Worm (Caenorhabditis elegans) whole organism, L4 larva: ENCODE results near the gene Y56A3A.30.

ENCODE experiments used
- D1046.2 ChIP-seq: fragments of 200-800 bp; sonication (Bioruptor generic); IDR thresholded peaks from 2 replicates; pipeline ENCODE4 v1.3.6; 2022; ENCODE audit warnings: missing genetic modification characterization, missing compliant biosample characterization
- F10B5.3 ChIP-seq: sonication (generic microtip); optimal IDR thresholded peaks from 2 replicates; lab custom pipeline; 2016; ENCODE audit warnings: mild to moderate bottlenecking, missing genetic modification characterization, missing compliant biosample characterization
- F26F4.8 ChIP-seq: fragments of 200-800 bp; sonication (Bioruptor generic); conservative IDR thresholded peaks from 2 replicates; pipeline ENCODE4 v1.3.6; 2022; ENCODE audit warnings: missing genetic modification characterization, missing compliant biosample characterization
- T20F7.1 ChIP-seq: fragments of 200-800 bp; sonication (Bioruptor generic); optimal IDR thresholded peaks from 2 replicates; lab custom pipeline; 2018; ENCODE audit warnings: mild to moderate bottlenecking, missing genetic modification characterization, missing compliant biosample characterization
- T26A8.4 ChIP-seq: fragments of 200-800 bp; sonication (Bioruptor generic); IDR thresholded peaks from 2 replicates; pipeline ENCODE4 v1.3.6; 2022; ENCODE audit warnings: missing genetic modification characterization, missing compliant biosample characterization
- ZK337.2 ChIP-seq: fragments of 200-800 bp; sonication (Bioruptor generic); IDR thresholded peaks from 2 replicates; pipeline ENCODE4 v1.3.6; 2022; ENCODE audit warnings: missing genetic modification reagents, missing genetic modification characterization, missing compliant biosample characterization
- ZK546.5 ChIP-seq, 2 experiments: sonication (generic microtip); optimal IDR thresholded peaks; 2 replicates each; lab custom pipeline; 2017; ENCODE audit warnings: missing biosample characterization in 2 of 2, missing genetic modification characterization in 2 of 2
- aly-2 ChIP-seq: sonication (generic microtip); optimal IDR thresholded peaks from 2 replicates; lab custom pipeline; 2018; ENCODE audit warnings: missing biosample characterization, missing genetic modification characterization
- ama-1 ChIP-seq: fragments of 150-350 bp; optimal IDR thresholded peaks from 2 replicates; lab custom pipeline; 2014; ENCODE audit warnings: inconsistent platforms, mixed read lengths
- arid-1 ChIP-seq: fragments of 200-800 bp; sonication (Bioruptor generic); conservative IDR thresholded peaks from 2 replicates; pipeline ENCODE4 v1.3.6; 2022; ENCODE audit warnings: missing genetic modification reagents, missing genetic modification characterization, missing compliant biosample characterization
- ceh-28 ChIP-seq: fragments of 150-350 bp; optimal IDR thresholded peaks from 2 replicates; lab custom pipeline; 2014; ENCODE audit warnings: missing biosample characterization, missing genetic modification reagents, missing genetic modification characterization
- ces-1 ChIP-seq: fragments of 150-350 bp; sonication (generic microtip); optimal IDR thresholded peaks from 4 replicates; lab custom pipeline; 2014; ENCODE audit warnings: missing biosample characterization, missing genetic modification reagents, missing genetic modification characterization
- daf-16 ChIP-seq, 3 experiments: sonication (generic microtip); optimal IDR thresholded peaks; 2 replicates each; lab custom pipeline; 2016 to 2017; ENCODE audit warnings: missing genetic modification characterization in 3 of 3, missing genetic modification reagents in 3 of 3, mild to moderate bottlenecking in 2 of 3, missing compliant biosample characterization in 2 of 3, missing biosample characterization in 1 of 3, moderate library complexity in 1 of 3
- daf-19 ChIP-seq: fragments of 200-800 bp; sonication (Bioruptor generic); conservative IDR thresholded peaks from 2 replicates; pipeline ENCODE4 v1.3.6; 2022; ENCODE audit warnings: missing genetic modification characterization, missing compliant biosample characterization
- duxl-1 ChIP-seq: sonication (generic microtip); optimal IDR thresholded peaks from 2 replicates; lab custom pipeline; 2016; ENCODE audit warnings: mild to moderate bottlenecking, missing genetic modification characterization, moderate library complexity, missing compliant biosample characterization; ENCODE audit not compliant: poor library complexity
- dve-1 ChIP-seq: sonication (generic microtip); optimal IDR thresholded peaks from 2 replicates; lab custom pipeline; 2017; ENCODE audit warnings: antibody characterized with exemption, mild to moderate bottlenecking, missing genetic modification characterization, missing compliant biosample characterization; ENCODE audit not compliant: insufficient read depth
- fos-1 ChIP-seq: fragments of 150-350 bp; optimal IDR thresholded peaks from 2 replicates; lab custom pipeline; 2014; ENCODE audit warnings: missing biosample characterization, missing genetic modification characterization
- hif-1 ChIP-seq, 2 experiments: sonication (generic microtip); optimal IDR thresholded peaks; 2 replicates each; lab custom pipeline; 2016 to 2017; ENCODE audit warnings: missing compliant biosample characterization in 2 of 2, missing genetic modification characterization in 2 of 2, missing genetic modification reagents in 2 of 2, missing genotype in 2 of 2, mild to moderate bottlenecking in 1 of 2
- hlh-30 ChIP-seq: sonication (generic microtip); optimal IDR thresholded peaks from 2 replicates; lab custom pipeline; 2017; ENCODE audit warnings: antibody characterized with exemption, mild to moderate bottlenecking, missing genetic modification characterization, missing compliant biosample characterization; ENCODE audit not compliant: insufficient read depth
- lim-7 ChIP-seq: fragments of 200-800 bp; sonication (Bioruptor generic); IDR thresholded peaks from 2 replicates; pipeline ENCODE4 v1.3.6; 2022; ENCODE audit warnings: missing genetic modification characterization, missing compliant biosample characterization
- lin-13 ChIP-seq: fragments of 150-350 bp; optimal IDR thresholded peaks from 2 replicates; lab custom pipeline; 2014; ENCODE audit warnings: missing biosample characterization, missing genetic modification reagents, missing genetic modification characterization
- lin-29 ChIP-seq: fragments of 200-800 bp; sonication (Bioruptor generic); IDR thresholded peaks from 2 replicates; pipeline ENCODE4 v1.3.6; 2022; ENCODE audit warnings: missing genetic modification reagents, missing genetic modification characterization, missing compliant biosample characterization
- lin-38 ChIP-seq: fragments of 200-800 bp; sonication (Bioruptor generic); IDR thresholded peaks from 2 replicates; pipeline ENCODE4 v1.3.6; 2022; ENCODE audit warnings: missing genetic modification reagents, missing genetic modification characterization, missing compliant biosample characterization
- lsy-2 ChIP-seq, 2 experiments: fragments of 150-350 bp in 1 of 2; sonication (generic microtip) in 1 of 2; optimal IDR thresholded peaks; 2 replicates each; lab custom pipeline; 2014 to 2017; ENCODE audit warnings: missing biosample characterization in 2 of 2, missing genetic modification characterization in 2 of 2
- mdl-1 ChIP-seq, 2 experiments: fragments of 150-350 bp in 1 of 2; sonication (generic microtip) in 1 of 2; optimal IDR thresholded peaks; 2 replicates each; lab custom pipeline; 2014 to 2017; ENCODE audit warnings: missing biosample characterization in 2 of 2, missing genetic modification characterization in 2 of 2
- mxl-2 ChIP-seq: fragments of 200-800 bp; sonication (Bioruptor generic); conservative IDR thresholded peaks from 2 replicates; pipeline ENCODE4 v1.3.6; 2022; ENCODE audit warnings: missing genetic modification reagents, missing genetic modification characterization, missing compliant biosample characterization
- mxl-3 ChIP-seq: fragments of 200-800 bp; sonication (Bioruptor generic); optimal IDR thresholded peaks from 2 replicates; lab custom pipeline; 2018; ENCODE audit warnings: mild to moderate bottlenecking, missing genetic modification characterization, missing compliant biosample characterization
- nhr-41 ChIP-seq: fragments of 200-800 bp; sonication (Bioruptor generic); IDR thresholded peaks from 2 replicates; pipeline ENCODE4 v1.3.6; 2022; ENCODE audit warnings: missing genetic modification reagents, missing genetic modification characterization, missing compliant biosample characterization
- nhr-42 ChIP-seq: fragments of 200-800 bp; sonication (Bioruptor generic); IDR thresholded peaks from 2 replicates; pipeline ENCODE4 v1.3.6; 2022; ENCODE audit warnings: missing genetic modification characterization, missing compliant biosample characterization
- nhr-6 ChIP-seq: fragments of 150-350 bp; optimal IDR thresholded peaks from 2 replicates; lab custom pipeline; 2014; ENCODE audit warnings: missing biosample characterization, missing genetic modification characterization
- pha-4 ChIP-seq, 2 experiments: fragments of 150-350 bp in 1 of 2; fragments of 200-800 bp in 1 of 2; sonication (Bioruptor generic) in 1 of 2; IDR thresholded peaks in 1 of 2; optimal IDR thresholded peaks in 1 of 2; 2 replicates each; pipeline versions ENCODE4 v1.3.6 to Lab custom; 2014 to 2022; ENCODE audit warnings: missing genetic modification characterization in 2 of 2, missing genetic modification reagents in 2 of 2, missing biosample characterization in 1 of 2, missing compliant biosample characterization in 1 of 2
- sdz-12 ChIP-seq: fragments of 200-800 bp; sonication (Bioruptor generic); optimal IDR thresholded peaks from 2 replicates; lab custom pipeline; 2018; ENCODE audit warnings: mild to moderate bottlenecking, missing genetic modification characterization, missing compliant biosample characterization
- set-16 ChIP-seq: fragments of 200-800 bp; sonication (Bioruptor generic); IDR thresholded peaks from 2 replicates; pipeline ENCODE4 v1.3.6; 2022; ENCODE audit warnings: missing genetic modification reagents, missing genetic modification characterization, missing compliant biosample characterization
- snpc-1.2 ChIP-seq: fragments of 200-800 bp; sonication (Bioruptor generic); IDR thresholded peaks from 2 replicates; pipeline ENCODE4 v1.3.6; 2022; ENCODE audit warnings: missing genetic modification reagents, missing genetic modification characterization, missing compliant biosample characterization
- snpc-4 ChIP-seq: fragments of 150-350 bp; optimal IDR thresholded peaks from 2 replicates; lab custom pipeline; 2014; ENCODE audit warnings: missing biosample characterization, missing genetic modification characterization
- spr-1 ChIP-seq: sonication (generic microtip); optimal IDR thresholded peaks from 2 replicates; lab custom pipeline; 2016; ENCODE audit warnings: mild to moderate bottlenecking, missing genetic modification characterization, missing compliant biosample characterization
- unc-62 ChIP-seq, 3 experiments: fragments of 150-350 bp in 1 of 3; sonication (generic microtip); optimal IDR thresholded peaks in 2 of 3; peaks in 1 of 3; 1 replicate in 1 of 3; 2 replicates in 2 of 3; lab custom pipeline; 2014 to 2017; ENCODE audit warnings: missing biosample characterization in 3 of 3, missing genetic modification characterization in 3 of 3, missing genetic modification reagents in 3 of 3, missing genotype in 1 of 3
- zip-11 ChIP-seq: fragments of 200-800 bp; sonication (Bioruptor generic); IDR thresholded peaks from 2 replicates; pipeline ENCODE4 v1.3.6; 2022; ENCODE audit warnings: missing genetic modification characterization, missing compliant biosample characterization
- zip-2 ChIP-seq: fragments of 150-350 bp; optimal IDR thresholded peaks from 2 replicates; lab custom pipeline; 2014; ENCODE audit warnings: missing biosample characterization, missing genetic modification characterization

Gene Y56A3A.30

DNA sequence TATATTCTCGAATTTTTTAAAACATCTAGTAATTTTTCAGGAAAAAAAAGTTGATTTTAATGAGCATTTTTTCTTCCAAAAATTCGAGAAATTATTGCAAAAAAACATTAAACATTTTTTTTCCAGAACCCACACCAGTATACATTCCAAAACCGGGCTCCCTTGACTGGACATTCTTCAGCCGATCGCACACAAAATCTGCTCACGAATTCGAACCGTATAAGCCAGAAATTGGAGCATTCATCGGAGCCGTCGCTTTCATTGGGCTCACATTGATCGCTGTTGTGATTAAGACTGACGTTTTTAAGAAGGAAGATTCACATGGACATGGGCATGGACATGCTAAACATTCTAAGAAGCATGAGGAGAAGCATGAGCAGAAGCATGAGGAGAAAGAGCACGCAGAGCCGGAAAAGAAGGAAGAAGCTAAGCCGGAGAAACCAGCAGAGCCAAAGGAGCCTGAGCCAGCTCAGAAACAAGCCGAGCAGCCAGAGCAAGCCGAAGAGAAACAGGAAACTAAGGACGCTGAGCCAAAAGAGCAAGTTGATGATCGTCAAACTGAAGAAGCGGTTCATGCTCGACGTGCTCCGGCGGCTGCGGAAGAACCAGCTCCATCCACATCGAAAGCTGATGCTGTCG is 12.9 kb upstream of the Y56A3A.30 start:
- TF ChIP-seq lim-7 (GFP tag; lab: Robert Waterston, UW) (no peak), set-16 (GFP tag; lab: Robert Waterston, UW) (peak; percentile 82), ZK546.5 (tag; optimal IDR thresholded peaks at IDR 0.05; lab: Kevin White, UChicago) (no peak), daf-19 (GFP tag; lab: Robert Waterston, UW) (no peak), unc-62 (GFP tag; optimal IDR thresholded peaks at IDR 0.05 in 1 of 2; lab: Kevin White, UChicago) (peak in 1 of 2 experiments; percentile 94), unc-62 (tag; optimal IDR thresholded peaks at IDR 0.05; lab: Kevin White, UChicago) (no peak)

DNA sequence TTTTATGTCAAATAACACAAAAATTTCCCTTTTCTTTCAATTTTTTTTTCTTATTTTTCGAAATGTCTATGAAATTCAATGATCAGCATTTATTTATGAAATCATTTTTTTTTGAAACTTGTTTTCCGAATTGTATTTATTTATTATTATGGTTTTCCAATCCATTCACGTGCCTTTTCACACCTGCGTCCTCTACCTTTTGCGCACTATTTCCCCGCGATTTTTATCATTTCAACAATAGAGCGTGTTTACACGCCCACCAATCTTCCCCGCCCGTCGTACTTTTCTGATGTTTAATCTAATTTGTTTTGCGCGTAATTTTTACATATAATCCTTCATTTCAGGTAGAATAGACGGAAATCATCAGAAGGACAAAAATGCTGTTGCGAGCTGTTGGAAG is 11.0 kb upstream of the Y56A3A.30 start, which contains the start of gene wah-1:
TSS of gene wah-1 (plus strand) at position 345 of the 400 bp plus-strand sequence.
- TF ChIP-seq ces-1 (GFP tag; lab: Kevin White, UChicago) (no peak), dve-1 (tag; lab: Kevin White, UChicago) (peak; percentile 32), mdl-1 (tag; optimal IDR thresholded peaks at IDR 0.05; lab: Kevin White, UChicago) (peak in 1 of 2 experiments; percentile 74), lsy-2 (tag; optimal IDR thresholded peaks at IDR 0.05; lab: Kevin White, UChicago) (peak in 1 of 2 experiments; percentile 2), lim-7 (GFP tag; lab: Robert Waterston, UW) (no peak), spr-1 (tag; lab: Kevin White, UChicago) (no peak), zip-2 (no peak), snpc-1.2 (GFP tag; lab: Robert Waterston, UW) (no peak), duxl-1 (tag; lab: Kevin White, UChicago) (no peak), zip-11 (no peak), nhr-42 (GFP tag; lab: Robert Waterston, UW) (no peak), hlh-30 (peak; percentile 87), F26F4.8 (no peak), snpc-4 (no peak), ama-1 (lab: Kevin White, UChicago) (peak; percentile 59), D1046.2 (GFP tag; lab: Robert Waterston, UW) (no peak), lin-38 (GFP tag; lab: Robert Waterston, UW) (peak; percentile 41), pha-4 (GFP tag; IDR thresholded peaks at IDR 0.05; lab: Robert Waterston, UW) (no peak), pha-4 (tag; optimal IDR thresholded peaks at IDR 0.05; lab: Kevin White, UChicago) (peak; percentile 42), mxl-2 (GFP tag; lab: Robert Waterston, UW) (no peak), arid-1 (no peak), daf-16 (GFP tag; optimal IDR thresholded peaks at IDR 0.05; lab: Kevin White, UChicago) (peak in 1 of 2 experiments; percentile 28), daf-16 (tag; optimal IDR thresholded peaks at IDR 0.05; lab: Kevin White, UChicago) (peak; percentile 96), hif-1 (tag; optimal IDR thresholded peaks at IDR 0.05; lab: Kevin White, UChicago) (no peak)

DNA sequence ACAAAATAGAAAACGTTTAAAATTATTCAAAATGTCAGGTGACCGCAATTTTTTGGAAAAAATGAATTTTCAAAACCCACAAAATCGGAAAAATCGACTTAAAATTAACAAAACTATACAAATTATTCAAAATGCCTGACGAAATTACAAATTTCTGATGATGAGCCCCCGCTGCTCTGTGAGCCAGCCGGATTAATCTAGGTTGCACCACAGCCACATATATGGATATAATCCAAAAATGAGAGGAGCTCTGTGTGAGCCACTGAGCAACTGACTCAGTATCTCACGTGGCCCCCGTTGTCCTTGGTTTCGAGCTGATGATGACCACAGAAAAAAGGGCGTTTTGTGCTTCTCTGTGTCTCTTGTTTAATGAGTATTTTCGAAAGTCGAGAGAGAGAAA is 6.2 kb upstream of the Y56A3A.30 start:
- TF ChIP-seq nhr-41 (GFP tag; lab: Robert Waterston, UW) (no peak), mxl-3 (GFP tag; lab: Kevin White, UChicago) (no peak), fos-1 (tag; lab: Kevin White, UChicago) (no peak), dve-1 (tag; lab: Kevin White, UChicago) (no peak), ceh-28 (tag; lab: Kevin White, UChicago) (no peak), T20F7.1 (no peak), T26A8.4 (GFP tag; lab: Robert Waterston, UW) (no peak), F10B5.3 (no peak), ZK337.2 (GFP tag; lab: Robert Waterston, UW) (no peak), lin-29 (GFP tag; lab: Robert Waterston, UW) (no peak), lin-13 (GFP tag; lab: Kevin White, UChicago) (no peak), snpc-4 (no peak), aly-2 (tag; lab: Kevin White, UChicago) (no peak), nhr-6 (tag; lab: Kevin White, UChicago) (no peak), sdz-12 (GFP tag; lab: Kevin White, UChicago) (no peak)
